Worm (Caenorhabditis elegans): ENCODE results near the gene Y57G11C.22.

Gene Y57G11C.22

DNA sequence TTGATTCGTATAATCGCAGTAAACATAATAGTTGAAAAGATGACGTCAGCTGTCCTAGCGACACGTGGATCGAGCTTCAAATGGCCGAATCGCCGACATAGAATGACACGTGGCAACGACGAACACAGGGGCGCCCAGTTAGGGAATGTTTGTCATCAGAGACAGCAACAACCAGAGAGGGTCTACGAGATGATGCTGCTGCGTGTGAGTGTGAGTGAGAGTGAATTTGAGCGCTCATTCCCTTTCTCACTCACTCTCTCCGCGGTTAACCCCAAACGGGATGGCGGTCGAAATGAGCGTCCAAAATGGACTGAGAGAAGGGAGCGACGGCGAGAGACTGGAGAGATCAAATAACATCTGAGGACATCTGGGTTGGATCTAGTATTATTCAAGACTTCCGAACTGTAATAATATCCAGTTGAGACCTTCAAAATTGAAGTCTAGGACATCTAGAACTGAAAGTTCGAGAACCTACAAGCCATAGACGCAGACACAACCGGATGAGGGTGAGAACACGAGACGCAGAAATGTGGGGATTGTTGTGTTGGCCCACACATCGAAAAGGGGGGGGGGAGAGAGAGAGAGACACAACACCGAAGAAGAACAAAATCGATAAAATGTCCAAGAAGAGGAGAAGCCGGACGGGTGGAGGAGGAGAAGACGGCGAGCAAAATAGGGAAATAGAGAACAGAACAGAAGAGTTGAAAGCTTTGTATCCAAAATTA is 42.9 kb upstream of the Y57G11C.22 start (continued):
- TF ChIP-seq ceh-18 (tag; optimal IDR thresholded peaks at IDR 0.05) (peak; percentile 30), fkh-10 (GFP tag; optimal IDR thresholded peaks at IDR 0.05) (peak; percentile 34), madf-2 (tag; optimal IDR thresholded peaks at IDR 0.05) (no peak), ceh-45 (GFP tag; IDR thresholded peaks at IDR 0.05) (no peak), elt-4 (tag; optimal IDR thresholded peaks at IDR 0.05) (no peak), F13H6.1 (tag; optimal IDR thresholded peaks at IDR 0.05) (no peak), sdc-2 (tag; optimal IDR thresholded peaks at IDR 0.05) (no peak), ama-1 (optimal IDR thresholded peaks at IDR 0.05) (no peak), ceh-6 (GFP tag; optimal IDR thresholded peaks at IDR 0.05) (peak; percentile 27), npax-4 (tag; optimal IDR thresholded peaks at IDR 0.05) (no peak), K02D7.2 (tag; optimal IDR thresholded peaks at IDR 0.05) (no peak), pqm-1 (tag; optimal IDR thresholded peaks at IDR 0.05) (no peak), ceh-30 (tag; optimal IDR thresholded peaks at IDR 0.05) (no peak), unc-42 (tag; optimal IDR thresholded peaks at IDR 0.05) (no peak), syd-9 (tag; optimal IDR thresholded peaks at IDR 0.05) (peak; percentile 13), ceh-48 (tag; optimal IDR thresholded peaks at IDR 0.05) (peak; percentile 94), sox-2 (GFP tag; IDR thresholded peaks at IDR 0.05) (no peak), T23F11.4 (GFP tag; optimal IDR thresholded peaks at IDR 0.05) (no peak), lin-11 (tag; optimal IDR thresholded peaks at IDR 0.05) (no peak), unc-86 (tag; optimal IDR thresholded peaks at IDR 0.05) (no peak), ceh-9 (tag; optimal IDR thresholded peaks at IDR 0.05) (no peak), hlh-8 (tag; optimal IDR thresholded peaks at IDR 0.05) (no peak), C38D4.7 (GFP tag; optimal IDR thresholded peaks at IDR 0.05) (peak; percentile 1), pat-9 (tag; optimal IDR thresholded peaks at IDR 0.05) (no peak)

ce11 chrIV:14795918-14796488 is 41.0 kb upstream of the Y57G11C.22 start, which contains the start of gene coq-3:
TSS of gene coq-3 (minus strand) at chrIV:14796324.
- TF ChIP-seq sox-2 (GFP tag; IDR thresholded peaks at IDR 0.05) = no peak
- no peak for TF ChIP-seq sox-4 (tag; optimal IDR thresholded peaks at IDR 0.05)
- no peak for TF ChIP-seq ama-1 (optimal IDR thresholded peaks at IDR 0.05)
- no peak for TF ChIP-seq dmd-4 (tag; optimal IDR thresholded peaks at IDR 0.05; ENCODE audit: borderline replicate concordance)
- no peak for TF ChIP-seq odd-2 (tag; optimal IDR thresholded peaks at IDR 0.05)
- no peak for TF ChIP-seq unc-86 (tag; optimal IDR thresholded peaks at IDR 0.05)
- no peak for TF ChIP-seq ceh-18 (tag; optimal IDR thresholded peaks at IDR 0.05)
- TF ChIP-seq fax-1 (tag; optimal IDR thresholded peaks at IDR 0.05) = no peak
- TF ChIP-seq madf-2 (tag; optimal IDR thresholded peaks at IDR 0.05) = no peak
- no peak for TF ChIP-seq fkh-10 (GFP tag; optimal IDR thresholded peaks at IDR 0.05)
- no peak for TF ChIP-seq syd-9 (tag; optimal IDR thresholded peaks at IDR 0.05)
- no peak for TF ChIP-seq che-1 (tag; optimal IDR thresholded peaks at IDR 0.05)
- TF ChIP-seq ceh-19 (GFP tag; optimal IDR thresholded peaks at IDR 0.05) = no peak

DNA sequence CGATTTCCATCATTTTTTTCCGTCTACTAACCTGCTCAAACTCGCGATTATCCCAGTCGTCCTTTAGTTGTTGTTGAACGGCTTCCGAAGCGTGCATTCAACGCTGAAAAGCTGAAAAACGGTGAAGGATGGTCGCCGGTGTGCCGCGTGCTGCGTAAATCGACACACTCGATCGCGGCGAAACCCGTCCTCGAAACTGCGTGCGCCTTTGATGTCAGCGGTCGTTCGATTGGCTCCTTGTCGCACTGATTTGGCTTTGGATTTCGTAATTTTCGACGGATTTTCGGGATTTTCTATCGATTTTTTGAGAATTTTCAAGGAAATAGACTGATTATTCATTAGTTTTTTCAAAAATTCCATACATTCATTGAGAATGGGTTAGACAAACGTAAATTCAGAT is 39.7 kb upstream of the Y57G11C.22 start, which contains the start of the genes Y57G11C.1147 and nuo-3:
Gene Y57G11C.1147, minus strand, starts transcription at position 161 of the 400 bp plus-strand sequence.
Gene nuo-3, minus strand, starts transcription at position 191 of the 400 bp plus-strand sequence.
- TF ChIP-seq fkh-10 (GFP tag; optimal IDR thresholded peaks at IDR 0.05) (no peak), tbx-2 (tag; optimal IDR thresholded peaks at IDR 0.05) (no peak), nfya-1 (tag; optimal IDR thresholded peaks at IDR 0.05) (peak; percentile 16), ceh-6 (GFP tag; optimal IDR thresholded peaks at IDR 0.05) (no peak)

- no peak for TF ChIP-seq hlh-13 (GFP tag; optimal IDR thresholded peaks at IDR 0.05)
- TF ChIP-seq pqm-1 (tag; optimal IDR thresholded peaks at IDR 0.05) = no peak
- TF ChIP-seq pag-3 (tag; optimal IDR thresholded peaks at IDR 0.05; ENCODE audit: borderline replicate concordance) = no peak
- TF ChIP-seq ceh-22 (tag; optimal IDR thresholded peaks at IDR 0.05) = no peak
- TF ChIP-seq gmeb-2 (tag; optimal IDR thresholded peaks at IDR 0.05) = no peak
- TF ChIP-seq ama-1 (optimal IDR thresholded peaks at IDR 0.05) = no peak
- TF ChIP-seq lim-6 (tag; optimal IDR thresholded peaks at IDR 0.05) = no peak
- no peak for TF ChIP-seq pros-1 (tag; optimal IDR thresholded peaks at IDR 0.05)
- TF ChIP-seq pat-9 (tag; optimal IDR thresholded peaks at IDR 0.05) = no peak
- TF ChIP-seq ttx-3 (tag; optimal IDR thresholded peaks at IDR 0.05) = no peak
- no peak for TF ChIP-seq unc-3 (GFP tag; conservative IDR thresholded peaks at IDR 0.05)
- TF ChIP-seq unc-3 (tag; optimal IDR thresholded peaks at IDR 0.05) = no peak
- no peak for TF ChIP-seq ceh-24 (tag; optimal IDR thresholded peaks at IDR 0.05)
- TF ChIP-seq pax-1 (tag; optimal IDR thresholded peaks at IDR 0.05) = no peak
- no peak for TF ChIP-seq elt-4 (tag; optimal IDR thresholded peaks at IDR 0.05)
- TF ChIP-seq zip-5 (tag; optimal IDR thresholded peaks at IDR 0.05) = no peak
- TF ChIP-seq hlh-8 (tag; optimal IDR thresholded peaks at IDR 0.05) = no peak
- no peak for TF ChIP-seq syd-9 (tag; optimal IDR thresholded peaks at IDR 0.05)
Measured at ce11 chrIV:14797849-14798248, 39.2 kb upstream of the Y57G11C.22 start, which contains the start of gene arl-8. TSS of gene arl-8 (plus strand) at chrIV:14798149.
